Worm (Caenorhabditis elegans) whole organism, L3 larva: ENCODE results near the gene R13H4.5.

Experiments used
- ama-1 ChIP-seq: fragments of 150-350 bp; optimal IDR thresholded peaks from 2 replicates; lab custom pipeline; 2018
- eor-1 ChIP-seq, 2 experiments: fragments of 150-350 bp; optimal IDR thresholded peaks; 2 replicates each; lab custom pipeline; 2014 to 2018; ENCODE audit warnings: missing biosample characterization in 2 of 2, missing genetic modification characterization in 2 of 2
- lin-39 ChIP-seq: fragments of 150-350 bp; optimal IDR thresholded peaks from 2 replicates; lab custom pipeline; 2018; ENCODE audit warnings: missing biosample characterization, missing genetic modification reagents, missing genetic modification characterization
- nhr-28 ChIP-seq: fragments of 150-350 bp; optimal IDR thresholded peaks from 2 replicates; lab custom pipeline; 2014; ENCODE audit warnings: missing biosample characterization, missing genetic modification characterization
- nhr-76 ChIP-seq: fragments of 150-350 bp; sonication (generic microtip); optimal IDR thresholded peaks from 5 replicates; lab custom pipeline; 2014; ENCODE audit warnings: missing biosample characterization, missing genetic modification characterization
- ztf-4 ChIP-seq: fragments of 150-350 bp; optimal IDR thresholded peaks from 2 replicates; lab custom pipeline; 2014; ENCODE audit warnings: missing biosample characterization, missing genetic modification characterization

DNA sequence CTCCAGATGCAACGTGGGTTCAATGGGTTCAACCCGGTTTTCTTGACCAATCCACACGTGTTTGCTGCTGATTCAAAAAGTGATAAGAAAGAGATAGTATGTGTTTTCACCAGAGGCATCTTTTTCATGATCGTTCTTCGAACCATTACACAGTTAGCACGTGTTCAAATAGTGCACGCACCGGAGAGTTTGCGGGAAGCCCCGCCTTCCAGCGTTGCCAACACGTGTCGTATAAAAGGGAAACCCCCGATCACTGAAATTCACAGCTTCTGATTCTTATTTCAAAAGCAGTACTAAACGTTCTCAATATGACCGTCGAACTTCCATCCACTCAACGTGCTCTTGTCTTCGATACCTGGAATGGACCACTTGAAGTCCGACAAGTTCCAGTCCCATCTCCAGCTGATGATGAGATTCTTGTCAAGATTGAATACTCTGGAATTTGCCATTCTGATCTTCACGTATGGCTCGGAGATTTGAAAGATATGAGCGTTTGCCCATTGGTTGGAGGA lies 27.6 kb downstream of the R13H4.5 start, which contains the start of gene adh-1:
- TF ChIP-seq eor-1 (tag; optimal IDR thresholded peaks at IDR 0.05; lab: Kevin White, UChicago): no peak
- peak; percentile 20 for TF ChIP-seq ztf-4 (tag; lab: Kevin White, UChicago)
- no peak for TF ChIP-seq lin-39 (tag; lab: Kevin White, UChicago)
- TF ChIP-seq nhr-76: peak; percentile 22
- peak; percentile 96 for TF ChIP-seq ama-1
- no peak for TF ChIP-seq nhr-28 (tag; lab: Kevin White, UChicago)
